Fruit fly (Drosophila melanogaster): ENCODE results near the gene Fdx2.

The Fdx2 gene

DNA sequence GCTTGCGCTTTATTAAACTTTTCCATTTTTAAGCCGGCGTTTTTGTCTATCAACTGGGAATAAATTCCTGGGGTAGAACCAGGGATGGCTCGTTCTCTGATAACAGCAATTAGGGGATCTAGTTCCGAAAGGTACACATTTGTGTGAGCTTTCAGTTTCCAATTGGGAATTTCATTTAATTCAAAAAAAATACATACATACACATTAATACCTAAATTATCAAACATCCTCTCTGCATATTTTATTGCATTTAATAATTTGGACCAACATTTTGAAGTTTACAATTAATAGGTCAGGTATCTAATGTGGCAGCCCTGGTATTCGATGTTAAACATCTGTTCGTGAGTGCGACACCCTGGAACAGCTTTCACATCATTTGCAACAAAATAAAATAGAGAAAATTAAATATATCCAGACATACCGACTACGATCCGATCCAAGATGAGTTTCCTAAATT, 33.2 kb upstream of the Fdx2 start, which contains the start of the genes CG15011 and CG1309 (continued):
- TF ChIP-seq CG3407 (GFP tag; optimal IDR thresholded peaks at IDR 0.05): peak; percentile 61
- TF ChIP-seq CG16813 (GFP tag; IDR thresholded peaks at IDR 0.05; ENCODE audit: partially characterized antibody): no peak
- peak; percentile 12 for TF ChIP-seq ac (GFP tag; optimal IDR thresholded peaks at IDR 0.05)
- TF ChIP-seq D19B (GFP tag; optimal IDR thresholded peaks at IDR 0.05): peak; percentile 59
- TF ChIP-seq Stat92E (GFP tag; optimal IDR thresholded peaks at IDR 0.05): peak in 1 of 3 experiments; percentile 35
- TF ChIP-seq CG11093 (GFP tag; IDR thresholded peaks at IDR 0.05): no peak; the same call in 2 of the 3 replicates
- TF ChIP-seq Nf-YA (GFP tag; IDR thresholded peaks at IDR 0.05): no peak
- peak; percentile 83 for TF ChIP-seq CG18599 (GFP tag; optimal IDR thresholded peaks at IDR 0.05)
- TF ChIP-seq CG9932 (GFP tag; IDR thresholded peaks at IDR 0.05): peak; percentile 87
- TF ChIP-seq CG1233 (GFP tag; optimal IDR thresholded peaks at IDR 0.05): peak; percentile 71
- no peak for TF ChIP-seq hkb (optimal IDR thresholded peaks at IDR 0.05)
- TF ChIP-seq hkb (GFP tag; IDR thresholded peaks at IDR 0.05): peak; percentile 60; the same call in 1 of the 2 replicates
- peak; percentile 74 for TF ChIP-seq CG18619 (GFP tag; optimal IDR thresholded peaks at IDR 0.05)
- peak; percentile 49 for TF ChIP-seq CG6683 (GFP tag; optimal IDR thresholded peaks at IDR 0.05)
- peak; percentile 14 for TF ChIP-seq gcm2 (GFP tag; optimal IDR thresholded peaks at IDR 0.05)
- TF ChIP-seq CG11504 (tag; optimal IDR thresholded peaks at IDR 0.05): peak; percentile 84
- peak; percentile 77 for TF ChIP-seq fd96Cb (tag; optimal IDR thresholded peaks at IDR 0.05)
- TF ChIP-seq CG4404 (GFP tag; IDR thresholded peaks at IDR 0.05): peak; percentile 66
- peak; percentile 86 for TF ChIP-seq zfh2 (GFP tag; optimal IDR thresholded peaks at IDR 0.05)
- no peak for TF ChIP-seq bbx (GFP tag; IDR thresholded peaks at IDR 0.05; ENCODE audit: partially characterized antibody)
- peak; percentile 63 for TF ChIP-seq peb (GFP tag; IDR thresholded peaks at IDR 0.05)
- peak; percentile 40 for TF ChIP-seq CG8281 (tag; optimal IDR thresholded peaks at IDR 0.05)
- TF ChIP-seq vvl (GFP tag; IDR thresholded peaks at IDR 0.05): peak; percentile 84
- 0 out of 2 replicates have a peak, but pooled peaks have one; percentile 29 for TF ChIP-seq CG43689 (GFP tag; IDR thresholded peaks at IDR 0.05)
- no peak for TF ChIP-seq CG5953 (GFP tag; IDR thresholded peaks at IDR 0.05)
- peak; percentile 21 to 84 for TF ChIP-seq insv (GFP tag; optimal IDR thresholded peaks at IDR 0.05)
- TF ChIP-seq NFAT (GFP tag; IDR thresholded peaks at IDR 0.05): peak; percentile 35; the same call in 1 of the 2 replicates
- peak; percentile 84 for TF ChIP-seq CG9727 (GFP tag; optimal IDR thresholded peaks at IDR 0.05)
- TF ChIP-seq btn (GFP tag; optimal IDR thresholded peaks at IDR 0.05): peak; percentile 59
- peak; percentile 67 for TF ChIP-seq seq (GFP tag; IDR thresholded peaks at IDR 0.05)
- peak; percentile 85 for TF ChIP-seq NC2β (GFP tag; optimal IDR thresholded peaks at IDR 0.05)
- TF ChIP-seq CG4328 (GFP tag; optimal IDR thresholded peaks at IDR 0.05): peak; percentile 76
- peak; percentile 76 for TF ChIP-seq CG10366 (GFP tag; IDR thresholded peaks at IDR 0.05)
- TF ChIP-seq CG9437 (GFP tag; optimal IDR thresholded peaks at IDR 0.05): peak; percentile 63
- TF ChIP-seq CG18476 (GFP tag; optimal IDR thresholded peaks at IDR 0.05): peak; percentile 70
- peak; percentile 84 for TF ChIP-seq slou (GFP tag; optimal IDR thresholded peaks at IDR 0.05)
- TF ChIP-seq Six4 (GFP tag; optimal IDR thresholded peaks at IDR 0.05): peak; percentile 79
- TF ChIP-seq Side (GFP tag; optimal IDR thresholded peaks at IDR 0.05): peak; percentile 80
- TF ChIP-seq Dbx (GFP tag; IDR thresholded peaks at IDR 0.05): peak; percentile 72
- peak; percentile 54 for TF ChIP-seq CG3065 (GFP tag; optimal IDR thresholded peaks at IDR 0.05)
- no peak for TF ChIP-seq gce (GFP tag; IDR thresholded peaks at IDR 0.05)
- peak; percentile 65 for TF ChIP-seq mirr (GFP tag; optimal IDR thresholded peaks at IDR 0.05)
- peak; percentile 79 for TF ChIP-seq ttk (GFP tag; IDR thresholded peaks at IDR 0.05)
- peak; percentile 68 for TF ChIP-seq CG10462 (GFP tag; optimal IDR thresholded peaks at IDR 0.05)
- peak; percentile 48 for TF ChIP-seq CG10274 (GFP tag; optimal IDR thresholded peaks at IDR 0.05)
- peak; percentile 91 for TF ChIP-seq mam (GFP tag; optimal IDR thresholded peaks at IDR 0.05)
- no peak for TF ChIP-seq HLHmδ (GFP tag; optimal IDR thresholded peaks at IDR 0.05)
- TF ChIP-seq CG2678 (tag; optimal IDR thresholded peaks at IDR 0.05): peak; percentile 87
- TF ChIP-seq CG13775 (GFP tag; optimal IDR thresholded peaks at IDR 0.05): peak; percentile 85
- TF ChIP-seq p53 (GFP tag; optimal IDR thresholded peaks at IDR 0.05): peak; percentile 53
- peak; percentile 52 for TF ChIP-seq HHEX (GFP tag; optimal IDR thresholded peaks at IDR 0.05)
